Fruit fly (Drosophila melanogaster): ENCODE results near the gene CG31673.
A peak's percentile ranks its signal among the peaks of the same experiment; 100 is the strongest.

The CG31673 gene

DNA sequence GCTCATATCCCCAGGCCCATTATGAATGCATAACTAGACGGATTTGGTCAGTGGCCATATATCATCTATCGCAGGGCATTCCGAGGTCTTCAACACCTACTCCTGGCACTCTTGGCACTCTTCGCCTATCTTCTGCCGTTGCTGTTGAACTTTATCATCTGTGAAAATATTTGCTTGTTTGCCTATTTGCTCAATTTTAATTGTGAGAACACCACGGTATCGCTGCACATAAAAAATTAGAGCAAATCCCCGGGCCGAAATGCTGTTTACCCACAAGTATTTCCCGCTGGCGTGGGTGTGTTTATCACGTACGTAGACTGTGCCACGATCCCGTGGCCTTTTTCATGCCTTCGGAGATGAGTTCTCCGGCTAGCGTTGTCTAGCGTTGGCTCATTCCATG lies 48.6 kb upstream of the CG31673 start (continued):
- TF ChIP-seq Lim3 (GFP tag; IDR thresholded peaks at IDR 0.05): no peak
- TF ChIP-seq Atf-2 (GFP tag; optimal IDR thresholded peaks at IDR 0.05): peak; percentile 39
- peak; percentile 57 for TF ChIP-seq Fer3 (tag; optimal IDR thresholded peaks at IDR 0.05)
- TF ChIP-seq zen2 (GFP tag; IDR thresholded peaks at IDR 0.05; ENCODE audit: partially characterized antibody): no peak
- TF ChIP-seq CG8281 (tag; optimal IDR thresholded peaks at IDR 0.05): peak; percentile 13
- peak; percentile 68 for TF ChIP-seq CG15601 (tag; optimal IDR thresholded peaks at IDR 0.05)
- TF ChIP-seq onecut (GFP tag; IDR thresholded peaks at IDR 0.05): peak; percentile 72
- TF ChIP-seq HHEX (GFP tag; optimal IDR thresholded peaks at IDR 0.05): peak; percentile 71
- TF ChIP-seq Mes4 (GFP tag; optimal IDR thresholded peaks at IDR 0.05): peak; percentile 42
- no peak for TF ChIP-seq CG7372 (GFP tag; IDR thresholded peaks at IDR 0.05)
- TF ChIP-seq ci (GFP tag; IDR thresholded peaks at IDR 0.05): peak; percentile 82
- TF ChIP-seq unc-4 (GFP tag; IDR thresholded peaks at IDR 0.05; ENCODE audit: partially characterized antibody): no peak
- TF ChIP-seq CG12299 (tag; optimal IDR thresholded peaks at IDR 0.05): peak; percentile 30
- peak; percentile 34 for TF ChIP-seq Max (GFP tag; optimal IDR thresholded peaks at IDR 0.05)
- no peak for TF ChIP-seq mld (GFP tag; IDR thresholded peaks at IDR 0.05; ENCODE audit: partially characterized antibody)
- TF ChIP-seq CG6813 (GFP tag; optimal IDR thresholded peaks at IDR 0.05): peak; percentile 88
- peak; percentile 23 for TF ChIP-seq Mad (GFP tag; optimal IDR thresholded peaks at IDR 0.05)
- TF ChIP-seq Dip3 (GFP tag; optimal IDR thresholded peaks at IDR 0.05): peak; percentile 11
- TF ChIP-seq CG2712 (tag; optimal IDR thresholded peaks at IDR 0.05): peak; percentile 57
- peak; percentile 20 for TF ChIP-seq Nf-YC (tag; optimal IDR thresholded peaks at IDR 0.05)
- peak; percentile 54 for TF ChIP-seq CG6654 (GFP tag; optimal IDR thresholded peaks at IDR 0.05)
- peak; percentile 38 for TF ChIP-seq Atf3 (GFP tag; optimal IDR thresholded peaks at IDR 0.05)
- TF ChIP-seq B-H1 (GFP tag; IDR thresholded peaks at IDR 0.05): no peak
- TF ChIP-seq Kr (GFP tag; optimal IDR thresholded peaks at IDR 0.05): peak; percentile 85
- peak; percentile 51 for TF ChIP-seq pnt (GFP tag; optimal IDR thresholded peaks at IDR 0.05)
- peak; percentile 49 for TF ChIP-seq Dek (tag; optimal IDR thresholded peaks at IDR 0.05)
- no peak for TF ChIP-seq CG10462 (GFP tag; optimal IDR thresholded peaks at IDR 0.05)
- TF ChIP-seq Hr39 (optimal IDR thresholded peaks at IDR 0.05): no peak
- no peak for TF ChIP-seq Bteb2 (GFP tag; optimal IDR thresholded peaks at IDR 0.05)
- TF ChIP-seq esg (GFP tag; conservative IDR thresholded peaks at IDR 0.05): no peak
- TF ChIP-seq slbo (GFP tag; IDR thresholded peaks at IDR 0.05): no peak
- no peak for TF ChIP-seq CG34422 (GFP tag; IDR thresholded peaks at IDR 0.05)
- no peak for TF ChIP-seq BEAF-32 (GFP tag; optimal IDR thresholded peaks at IDR 0.05)
- TF ChIP-seq seq (GFP tag; IDR thresholded peaks at IDR 0.05): 0 out of 2 replicates have a peak, but pooled peaks have one; percentile 33
- no peak for TF ChIP-seq Trl (optimal IDR thresholded peaks at IDR 0.05)
- peak; percentile 69 for TF ChIP-seq Trl (GFP tag; optimal IDR thresholded peaks at IDR 0.05)
- TF ChIP-seq phol (tag; optimal IDR thresholded peaks at IDR 0.05): peak; percentile 0
- TF ChIP-seq CG1233 (GFP tag; optimal IDR thresholded peaks at IDR 0.05): peak; percentile 78
- 0 out of 2 replicates have a peak, but pooled peaks have one; percentile 17 for TF ChIP-seq ttk (GFP tag; IDR thresholded peaks at IDR 0.05)
- TF ChIP-seq CG11093 (GFP tag; IDR thresholded peaks at IDR 0.05): no peak
- peak; percentile 47 for TF ChIP-seq ewg (GFP tag; optimal IDR thresholded peaks at IDR 0.05)
- no peak for TF ChIP-seq CG2889 (GFP tag; IDR thresholded peaks at IDR 0.05)
- peak; percentile 66 for TF ChIP-seq CG11723 (GFP tag; optimal IDR thresholded peaks at IDR 0.05)
- TF ChIP-seq ash1 (GFP tag; optimal IDR thresholded peaks at IDR 0.05): peak; percentile 87
- peak; percentile 61 for TF ChIP-seq CG33213 (GFP tag; optimal IDR thresholded peaks at IDR 0.05)
- no peak for TF ChIP-seq Spps (tag; optimal IDR thresholded peaks at IDR 0.05)
- TF ChIP-seq CG9817 (tag; optimal IDR thresholded peaks at IDR 0.05): peak; percentile 9
- TF ChIP-seq CG13296 (GFP tag; optimal IDR thresholded peaks at IDR 0.05): peak; percentile 74
- TF ChIP-seq CG17829 (tag; optimal IDR thresholded peaks at IDR 0.05): peak; percentile 4
- peak; percentile 38 for TF ChIP-seq Hsf (GFP tag; optimal IDR thresholded peaks at IDR 0.05)
- TF ChIP-seq CG16815 (GFP tag; optimal IDR thresholded peaks at IDR 0.05): no peak
- TF ChIP-seq pb (GFP tag; optimal IDR thresholded peaks at IDR 0.05): peak; percentile 24

Measured in whole organism, embryonic.